Worm (Caenorhabditis elegans) whole organism, L1 larva: Measurements from ENCODE around the gene F10C2.4.

ENCODE experiments used
- fos-1 ChIP-seq: fragments of 150-350 bp; optimal IDR thresholded peaks from 2 replicates; lab custom pipeline; 2014; ENCODE audit warnings: missing biosample characterization, missing genetic modification characterization
- nhr-90 ChIP-seq: sonication (generic microtip); optimal IDR thresholded peaks from 2 replicates; lab custom pipeline; 2016; ENCODE audit warnings: mild to moderate bottlenecking, missing genetic modification characterization, missing compliant biosample characterization; ENCODE audit not compliant: poor library complexity
- pax-3 ChIP-seq: fragments of 200-800 bp; sonication (Bioruptor generic); optimal IDR thresholded peaks from 2 replicates; lab custom pipeline; 2018; ENCODE audit warnings: mild to moderate bottlenecking, missing genetic modification characterization, moderate library complexity, missing compliant biosample characterization
- skn-1 ChIP-seq: fragments of 150-350 bp; optimal IDR thresholded peaks from 2 replicates; lab custom pipeline; 2014; ENCODE audit warnings: missing biosample characterization, missing genetic modification characterization
- unc-98 ChIP-seq: fragments of 200-800 bp; sonication (Bioruptor generic); IDR thresholded peaks from 2 replicates; pipeline ENCODE4 v1.3.6; 2022; ENCODE audit warnings: missing genetic modification characterization, missing compliant biosample characterization
- ztf-4 ChIP-seq: fragments of 150-350 bp; optimal IDR thresholded peaks from 2 replicates; lab custom pipeline; 2014; ENCODE audit warnings: missing biosample characterization, missing genetic modification characterization

- TF ChIP-seq pax-3 (tag; lab: Kevin White, UChicago) (no peak), skn-1 (tag; lab: Kevin White, UChicago) (no peak), nhr-90 (tag; lab: Kevin White, UChicago) (no peak), fos-1 (no peak), unc-98 (no peak), ztf-4 (tag; lab: Kevin White, UChicago) (no peak)
These were observed 20.4 kb upstream of the F10C2.4 start for ce11 chrV:12020940-12021339.
